Fruit fly (Drosophila melanogaster): ENCODE results near the gene CG8159.

The CG8159 gene

DNA sequence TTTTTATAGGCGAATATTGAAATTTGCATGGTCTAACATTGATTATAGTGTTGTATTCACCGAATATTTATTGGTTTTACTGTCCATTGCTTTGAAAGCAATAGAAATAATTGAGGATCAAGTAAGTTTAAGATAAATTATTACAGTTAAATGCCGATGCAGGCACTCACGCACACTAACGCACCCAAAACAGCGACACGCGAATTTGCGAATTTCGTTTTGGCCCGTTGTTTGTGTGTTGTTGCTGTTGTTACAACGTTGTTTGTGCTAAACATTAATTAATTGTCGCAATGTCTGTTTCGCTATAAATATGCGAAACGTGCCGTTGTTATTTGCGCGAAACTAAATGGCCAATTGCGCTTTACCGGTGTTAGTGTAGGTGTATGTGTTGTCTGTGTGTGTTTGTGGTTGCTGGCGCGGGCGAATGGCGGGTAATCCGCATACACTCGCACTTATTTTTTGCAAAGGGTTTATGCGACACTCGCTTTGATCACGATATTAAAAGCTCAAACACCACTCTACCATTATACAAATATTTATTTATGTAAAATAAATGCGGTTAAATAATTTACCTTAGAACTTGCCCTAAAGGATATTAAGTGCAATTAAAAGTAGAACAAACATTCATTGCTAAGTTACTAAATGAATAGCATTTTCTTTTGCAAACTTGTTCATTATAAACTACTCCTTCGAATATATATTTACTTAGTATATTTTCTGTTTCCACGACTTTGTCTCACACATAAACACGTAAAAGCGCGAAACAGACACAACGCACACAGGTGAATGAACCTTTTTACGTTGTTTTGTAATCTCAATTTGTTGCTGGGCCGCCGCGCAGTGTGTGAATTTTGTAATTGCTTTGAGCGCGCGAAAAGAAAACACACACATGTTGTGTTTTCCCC lies 21.5 kb downstream of the CG8159 start:
- TF ChIP-seq CG8119 (GFP tag; IDR thresholded peaks at IDR 0.05) (peak; percentile 81), ss (GFP tag; optimal IDR thresholded peaks at IDR 0.05) (peak; percentile 49 to 76), esn (GFP tag; optimal IDR thresholded peaks at IDR 0.05) (peak; percentile 90), Hr4 (GFP tag; optimal IDR thresholded peaks at IDR 0.05) (peak; percentile 80), CG11762 (GFP tag; optimal IDR thresholded peaks at IDR 0.05; ENCODE audit: insufficient read depth) (peak; percentile 68), fkh (GFP tag; optimal IDR thresholded peaks at IDR 0.05) (no peak), CG6808 (GFP tag; optimal IDR thresholded peaks at IDR 0.05) (peak; percentile 75), CG10631 (GFP tag; optimal IDR thresholded peaks at IDR 0.05) (peak; percentile 72), CG4318 (GFP tag; optimal IDR thresholded peaks at IDR 0.05) (peak; percentile 67), svp (GFP tag) (peak; percentile 89), CG10669 (GFP tag; optimal IDR thresholded peaks at IDR 0.05) (peak; percentile 57), Smox (GFP tag; optimal IDR thresholded peaks at IDR 0.05) (peak; percentile 88), pdm3 (GFP tag; optimal IDR thresholded peaks at IDR 0.05) (peak; percentile 85), net (GFP tag; optimal IDR thresholded peaks at IDR 0.05) (peak; percentile 89), fd85E (GFP tag; optimal IDR thresholded peaks at IDR 0.05) (no peak), lz (GFP tag; optimal IDR thresholded peaks at IDR 0.05) (peak; percentile 84), Eip93F (GFP tag; optimal IDR thresholded peaks at IDR 0.05) (peak; percentile 59), Sox15 (GFP tag; optimal IDR thresholded peaks at IDR 0.05) (peak; percentile 71), Hr38 (GFP tag; optimal IDR thresholded peaks at IDR 0.05) (no peak), CG11294 (GFP tag; IDR thresholded peaks at IDR 0.05) (peak; percentile 57; the same call in 1 of the 2 replicates), spab (GFP tag; optimal IDR thresholded peaks at IDR 0.05) (peak; percentile 17), CG32006 (GFP tag; optimal IDR thresholded peaks at IDR 0.05) (peak; percentile 89), Gug (GFP tag; IDR thresholded peaks at IDR 0.05) (peak; percentile 50), CG8319 (GFP tag; optimal IDR thresholded peaks at IDR 0.05) (peak; percentile 71), CG6276 (GFP tag; optimal IDR thresholded peaks at IDR 0.05) (peak; percentile 85), vri (GFP tag; optimal IDR thresholded peaks at IDR 0.05) (peak; percentile 70), OdsH (GFP tag; optimal IDR thresholded peaks at IDR 0.05) (peak; percentile 86), Blimp-1 (GFP tag; optimal IDR thresholded peaks at IDR 0.05) (peak; percentile 66), CG6792 (GFP tag; optimal IDR thresholded peaks at IDR 0.05) (peak; percentile 77), acj6 (GFP tag; optimal IDR thresholded peaks at IDR 0.05) (peak; percentile 85), Sox102F (GFP tag; optimal IDR thresholded peaks at IDR 0.05) (peak; percentile 86), CG8632 (GFP tag; optimal IDR thresholded peaks at IDR 0.05) (peak; percentile 84), eg (GFP tag; IDR thresholded peaks at IDR 0.05) (peak; percentile 86), cyc (GFP tag; optimal IDR thresholded peaks at IDR 0.05) (peak; percentile 77), Ets96B (tag; optimal IDR thresholded peaks at IDR 0.05) (peak; percentile 64), Sox14 (GFP tag; optimal IDR thresholded peaks at IDR 0.05) (peak; percentile 75), Met (GFP tag; optimal IDR thresholded peaks at IDR 0.05) (peak; percentile 87), CG34406 (GFP tag; optimal IDR thresholded peaks at IDR 0.05) (peak; percentile 88), Lpt (GFP tag; optimal IDR thresholded peaks at IDR 0.05) (peak; percentile 69), dsx (GFP tag; optimal IDR thresholded peaks at IDR 0.05; ENCODE audit: poor library complexity, severe bottlenecking) (peak; percentile 72), CG16779 (tag; optimal IDR thresholded peaks at IDR 0.05) (peak; percentile 72), achi (GFP tag; optimal IDR thresholded peaks at IDR 0.05) (peak; percentile 74), CG7368 (GFP tag; optimal IDR thresholded peaks at IDR 0.05) (peak; percentile 69), CG3032 (tag; optimal IDR thresholded peaks at IDR 0.05) (peak; percentile 77), Ets21C (GFP tag; optimal IDR thresholded peaks at IDR 0.05) (peak; percentile 60), topi (GFP tag; optimal IDR thresholded peaks at IDR 0.05) (peak; percentile 87), CG6163 (GFP tag; IDR thresholded peaks at IDR 0.05) (peak; percentile 76), Eip75B (GFP tag; optimal IDR thresholded peaks at IDR 0.05) (peak; percentile 77), fd59A (GFP tag; optimal IDR thresholded peaks at IDR 0.05) (peak; percentile 63)
